Fruit fly (Drosophila melanogaster) whole organism, embryonic: ENCODE measurements around the gene Cdc7.

Experiments
- Abd-B ChIP-seq: fragments of 200-800 bp; sonication (Bioruptor generic); optimal IDR thresholded peaks from 2 replicates; lab custom pipeline; 2018; ENCODE audit warnings: missing biosample characterization, mild to moderate bottlenecking, missing genetic modification characterization, moderate library complexity
- Antp ChIP-seq: fragments of 200-800 bp; sonication (Bioruptor generic); optimal IDR thresholded peaks from 3 replicates; lab custom pipeline; 2016; ENCODE audit warnings: missing biosample characterization, missing genetic modification characterization
- Asciz ChIP-seq: fragments of 200-800 bp; sonication (Bioruptor generic); optimal IDR thresholded peaks from 2 replicates; lab custom pipeline; 2017; ENCODE audit warnings: missing biosample characterization, mild to moderate bottlenecking, missing genetic modification characterization, missing genetic modification reagents
- Awh ChIP-seq: fragments of 200-800 bp; sonication (Bioruptor generic); IDR thresholded peaks from 2 replicates; pipeline ENCODE4, ENCODE4 v1.3.6; 2022; ENCODE audit warnings: missing biosample characterization, missing genetic modification characterization
- CG11398 ChIP-seq: fragments of 200-800 bp; sonication (Bioruptor generic); optimal IDR thresholded peaks from 2 replicates; lab custom pipeline; 2016; ENCODE audit warnings: missing biosample characterization, missing genetic modification characterization
- CG11504 ChIP-seq: fragments of 200-800 bp; sonication (Bioruptor generic); optimal IDR thresholded peaks from 3 replicates; lab custom pipeline; 2019; ENCODE audit warnings: missing biosample characterization, mild to moderate bottlenecking, missing genetic modification characterization, moderate library complexity
- CG11560 ChIP-seq: fragments of 200-800 bp; sonication (Bioruptor generic); IDR thresholded peaks from 3 replicates; pipeline ENCODE4 v1.3.6; 2022; ENCODE audit warnings: missing biosample characterization, missing genetic modification characterization
- CG13123 ChIP-seq: fragments of 200-800 bp; sonication (Bioruptor generic); optimal IDR thresholded peaks from 2 replicates; lab custom pipeline; 2016; ENCODE audit warnings: missing biosample characterization, missing genetic modification characterization
- CG13894 ChIP-seq: fragments of 200-800 bp; sonication (Bioruptor generic); optimal IDR thresholded peaks from 3 replicates; lab custom pipeline; 2018; ENCODE audit warnings: missing biosample characterization, mild to moderate bottlenecking, missing genetic modification characterization, moderate library complexity
- CG17568 ChIP-seq: fragments of 200-800 bp; sonication (Bioruptor generic); optimal IDR thresholded peaks from 2 replicates; lab custom pipeline; 2018; ENCODE audit warnings: missing biosample characterization, mild to moderate bottlenecking, missing genetic modification characterization, moderate library complexity
- CG17829 ChIP-seq: fragments of 200-800 bp; optimal IDR thresholded peaks from 2 replicates; lab custom pipeline; 2019; ENCODE audit warnings: missing biosample characterization, mild to moderate bottlenecking, missing genetic modification characterization, moderate library complexity
- CG18011 ChIP-seq: fragments of 200-800 bp; sonication (Bioruptor generic); optimal IDR thresholded peaks from 2 replicates; lab custom pipeline; 2017; ENCODE audit warnings: missing biosample characterization, missing genetic modification characterization, mild to moderate bottlenecking, moderate library complexity, missing genotype
- CG2129 ChIP-seq: fragments of 200-800 bp; sonication (Bioruptor generic); IDR thresholded peaks from 2 replicates; pipeline ENCODE4 v1.3.6; 2022; ENCODE audit warnings: missing biosample characterization, missing genetic modification characterization; ENCODE audit not compliant: partially characterized antibody
- CG2712 ChIP-seq: fragments of 200-800 bp; optimal IDR thresholded peaks from 3 replicates; lab custom pipeline; 2019; ENCODE audit warnings: missing biosample characterization, mild to moderate bottlenecking, missing genetic modification characterization, moderate library complexity
- CG30403 ChIP-seq: fragments of 200-800 bp; sonication (Bioruptor generic); optimal IDR thresholded peaks from 3 replicates; lab custom pipeline; 2016; ENCODE audit warnings: missing biosample characterization, missing genetic modification characterization
- CG3995 ChIP-seq: fragments of 200-800 bp; sonication (Bioruptor generic); optimal IDR thresholded peaks from 3 replicates; lab custom pipeline; 2016; ENCODE audit warnings: missing biosample characterization, missing genetic modification characterization
- CG4328 ChIP-seq: fragments of 200-800 bp; sonication (Bioruptor generic); optimal IDR thresholded peaks from 3 replicates; lab custom pipeline; 2017; ENCODE audit warnings: missing biosample characterization, missing genetic modification reagents, missing genetic modification characterization
- CG4707 ChIP-seq: fragments of 200-800 bp; sonication (Bioruptor generic); optimal IDR thresholded peaks from 2 replicates; lab custom pipeline; 2018; ENCODE audit warnings: missing biosample characterization, mild to moderate bottlenecking, missing genetic modification characterization, moderate library complexity
- CG4854 ChIP-seq: fragments of 200-800 bp; sonication (Bioruptor generic); optimal IDR thresholded peaks from 2 replicates; lab custom pipeline; 2016; ENCODE audit warnings: missing biosample characterization, missing genetic modification characterization, inconsistent platforms
- CG7556 ChIP-seq: fragments of 200-800 bp; sonication (Bioruptor generic); optimal IDR thresholded peaks from 2 replicates; lab custom pipeline; 2017; ENCODE audit warnings: missing biosample characterization, mild to moderate bottlenecking, missing genetic modification characterization
- CG7839 ChIP-seq: fragments of 200-800 bp; sonication (Bioruptor generic); optimal IDR thresholded peaks from 3 replicates; lab custom pipeline; 2018; ENCODE audit warnings: missing biosample characterization, mild to moderate bottlenecking, missing genetic modification characterization, moderate library complexity
- CG7928 ChIP-seq: fragments of 200-800 bp; sonication (Bioruptor generic); optimal IDR thresholded peaks from 2 replicates; lab custom pipeline; 2017; ENCODE audit warnings: missing biosample characterization, mild to moderate bottlenecking, missing genetic modification characterization
- CG8478 ChIP-seq: fragments of >200 bp; optimal IDR thresholded peaks from 2 replicates; lab custom pipeline; 2018
- CG9215 ChIP-seq: fragments of 200-800 bp; sonication (Bioruptor generic); IDR thresholded peaks from 2 replicates; pipeline ENCODE4 v1.3.6; 2022; ENCODE audit warnings: missing biosample characterization, missing genetic modification characterization
- CG9797 ChIP-seq: fragments of 200-800 bp; sonication (Bioruptor generic); optimal IDR thresholded peaks from 3 replicates; lab custom pipeline; 2018; ENCODE audit warnings: missing biosample characterization, mild to moderate bottlenecking, missing genetic modification characterization
- E2f2 ChIP-seq: fragments of 200-800 bp; sonication (Bioruptor generic); IDR thresholded peaks from 2 replicates; pipeline ENCODE4 v1.3.6; 2022; ENCODE audit warnings: missing biosample characterization, missing genetic modification characterization
- ERR ChIP-seq: fragments of 200-800 bp; sonication (Bioruptor generic); optimal IDR thresholded peaks from 2 replicates; lab custom pipeline; 2016; ENCODE audit warnings: missing biosample characterization, missing genetic modification characterization
- Eip74EF ChIP-seq, 2 experiments: fragments of 200-800 bp in 1 of 2; fragments of >200 bp in 1 of 2; sonication (Bioruptor generic) in 1 of 2; optimal IDR thresholded peaks; 2 replicates each; lab custom pipeline; 2017 to 2019; ENCODE audit warnings: missing biosample characterization in 2 of 2, missing genetic modification characterization in 2 of 2, mild to moderate bottlenecking in 1 of 2, moderate library complexity in 1 of 2
- H2.0 ChIP-seq: fragments of 200-800 bp; sonication (Bioruptor generic); IDR thresholded peaks from 2 replicates; pipeline ENCODE4 v1.3.6; 2022; ENCODE audit warnings: missing biosample characterization, missing genetic modification characterization
- HLH54F ChIP-seq: fragments of 200-800 bp; sonication (Bioruptor generic); optimal IDR thresholded peaks from 3 replicates; lab custom pipeline; 2016; ENCODE audit warnings: missing biosample characterization, missing genetic modification characterization
- Hmr ChIP-seq: fragments of 200-800 bp; sonication (Bioruptor generic); optimal IDR thresholded peaks from 3 replicates; lab custom pipeline; 2017; ENCODE audit warnings: mild to moderate bottlenecking, missing biosample characterization, missing genetic modification reagents, missing genetic modification characterization
- MTF-1 ChIP-seq: fragments of 200-800 bp; sonication (Bioruptor generic); optimal IDR thresholded peaks from 2 replicates; lab custom pipeline; 2018; ENCODE audit warnings: missing biosample characterization, mild to moderate bottlenecking, missing genetic modification characterization, borderline replicate concordance
- Meics ChIP-seq: fragments of 200-800 bp; sonication (Bioruptor generic); optimal IDR thresholded peaks from 2 replicates; lab custom pipeline; 2017; ENCODE audit warnings: missing biosample characterization, mild to moderate bottlenecking, missing genetic modification characterization
- NC2α ChIP-seq: fragments of 200-800 bp; sonication (Bioruptor generic); optimal IDR thresholded peaks from 2 replicates; lab custom pipeline; 2016; ENCODE audit warnings: missing biosample characterization, missing genetic modification characterization
- Sry-δ ChIP-seq: fragments of 200-800 bp; sonication (Bioruptor generic); optimal IDR thresholded peaks from 2 replicates; lab custom pipeline; 2016; ENCODE audit warnings: missing biosample characterization, missing genetic modification characterization
- Ssrp ChIP-seq: fragments of 200-800 bp; sonication (Bioruptor generic); optimal IDR thresholded peaks from 2 replicates; lab custom pipeline; 2018; ENCODE audit warnings: missing biosample characterization, mild to moderate bottlenecking, missing genetic modification characterization, moderate library complexity
- YL-1 ChIP-seq: fragments of 200-800 bp; sonication (Bioruptor generic); optimal IDR thresholded peaks from 3 replicates; lab custom pipeline; 2017; ENCODE audit warnings: missing biosample characterization, mild to moderate bottlenecking, missing genetic modification characterization
- bowl ChIP-seq: fragments of 200-800 bp; sonication (Bioruptor generic); IDR thresholded peaks from 2 replicates; pipeline ENCODE4 v1.3.6; 2022; ENCODE audit warnings: missing biosample characterization, missing genetic modification characterization
- cad ChIP-seq: fragments of >200 bp; optimal IDR thresholded peaks from 2 replicates; lab custom pipeline; 2017; ENCODE audit warnings: missing biosample characterization, missing genetic modification characterization
- cwo ChIP-seq: fragments of 200-800 bp; sonication (Bioruptor generic); optimal IDR thresholded peaks from 3 replicates; lab custom pipeline; 2017; ENCODE audit warnings: missing biosample characterization, missing genetic modification characterization, mild to moderate bottlenecking, moderate library complexity, missing genetic modification reagents
- danr ChIP-seq: fragments of 200-800 bp; sonication (Bioruptor generic); IDR thresholded peaks from 2 replicates; pipeline ENCODE4 v1.3.6; 2022; ENCODE audit warnings: missing biosample characterization, missing genetic modification characterization
- dmrt11E ChIP-seq: fragments of 200-800 bp; sonication (Bioruptor generic); optimal IDR thresholded peaks from 3 replicates; lab custom pipeline; 2018; ENCODE audit warnings: missing biosample characterization, mild to moderate bottlenecking, missing genetic modification characterization, moderate library complexity
- h ChIP-seq: fragments of >200 bp; optimal IDR thresholded peaks from 2 replicates; lab custom pipeline; 2017
- hb ChIP-seq: fragments of 200-800 bp; sonication (Bioruptor generic); IDR thresholded peaks from 3 replicates; pipeline ENCODE4 v1.3.6; 2022; ENCODE audit warnings: missing biosample characterization, missing genetic modification characterization; ENCODE audit not compliant: partially characterized antibody
- insv ChIP-seq, 2 experiments: fragments of 200-800 bp; sonication (Bioruptor generic); optimal IDR thresholded peaks; 3 replicates each; lab custom pipeline; 2016 to 2018; ENCODE audit warnings: missing biosample characterization in 2 of 2, missing genetic modification characterization in 2 of 2
- lov ChIP-seq, 2 experiments: fragments of 200-800 bp in 1 of 2; fragments of >200 bp in 1 of 2; sonication (Bioruptor generic) in 1 of 2; IDR thresholded peaks in 1 of 2; optimal IDR thresholded peaks in 1 of 2; 2 replicates in 1 of 2; 3 replicates in 1 of 2; pipeline versions ENCODE4 v1.3.6 to Lab custom; 2017 to 2022; ENCODE audit warnings: missing biosample characterization in 1 of 2, missing genetic modification characterization in 1 of 2
- pzg ChIP-seq: fragments of 200-800 bp; sonication (Bioruptor generic); optimal IDR thresholded peaks from 3 replicates; lab custom pipeline; 2018; ENCODE audit warnings: missing biosample characterization, mild to moderate bottlenecking, missing genetic modification characterization, moderate library complexity
- scrt ChIP-seq: fragments of 200-800 bp; sonication (Bioruptor generic); optimal IDR thresholded peaks from 2 replicates; lab custom pipeline; 2018; ENCODE audit warnings: missing biosample characterization, mild to moderate bottlenecking, missing genetic modification characterization, moderate library complexity
- sens-2 ChIP-seq: fragments of 200-800 bp; sonication (Bioruptor generic); IDR thresholded peaks from 2 replicates; pipeline ENCODE4 v1.3.6; 2022; ENCODE audit warnings: missing biosample characterization, missing genetic modification characterization
- tup ChIP-seq: fragments of 200-800 bp; sonication (Bioruptor generic); optimal IDR thresholded peaks from 2 replicates; lab custom pipeline; 2016; ENCODE audit warnings: missing biosample characterization, mild to moderate bottlenecking, missing genetic modification characterization, moderate library complexity

Cdc7 gene

DNA sequence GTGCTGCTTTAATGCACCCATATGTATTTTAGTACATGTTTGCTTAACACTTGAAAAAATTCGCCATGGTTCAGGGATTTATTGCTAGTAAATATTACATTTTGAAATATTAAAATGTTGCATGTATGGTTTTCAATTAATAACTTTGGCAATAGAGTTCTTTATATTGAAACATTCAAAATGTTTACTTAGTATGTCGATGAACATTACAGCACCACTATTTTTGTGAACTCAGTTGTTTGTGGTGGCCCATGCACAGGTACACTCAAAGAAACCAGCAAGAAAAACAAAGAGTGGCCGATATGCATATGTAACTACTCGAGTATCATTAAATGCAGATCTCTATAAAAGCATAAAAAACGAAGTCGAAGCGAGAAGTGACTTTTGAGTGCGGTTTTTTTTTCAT is 47.7 kb downstream of the Cdc7 start:
- TF ChIP-seq CG30403 (GFP tag; lab: Kevin White, UChicago) (peak; percentile 68), h (no peak), CG11504 (tag; lab: Kevin White, UChicago) (peak; percentile 86), lov (optimal IDR thresholded peaks at IDR 0.05; lab: Kevin White, UChicago) (no peak), lov (GFP tag; IDR thresholded peaks at IDR 0.05; lab: Robert Waterston, UW) (0 out of 3 replicates have a peak, but pooled peaks have one; percentile 15), CG7928 (no peak), HLH54F (GFP tag; lab: Kevin White, UChicago) (no peak), CG7556 (GFP tag; lab: Kevin White, UChicago) (peak; percentile 59), bowl (GFP tag; lab: Robert Waterston, UW) (peak; percentile 29; the same call in 1 of the 2 replicates), Asciz (GFP tag; lab: Kevin White, UChicago) (peak; percentile 77), CG7839 (tag; lab: Kevin White, UChicago) (peak; percentile 79), H2.0 (peak; percentile 41; the same call in 1 of the 2 replicates), CG2712 (tag; lab: Kevin White, UChicago) (peak; percentile 80), CG13123 (GFP tag; lab: Kevin White, UChicago) (peak; percentile 7), CG4328 (GFP tag; lab: Kevin White, UChicago) (peak; percentile 36), CG4854 (GFP tag; lab: Kevin White, UChicago) (peak; percentile 11), CG18011 (GFP tag; lab: Kevin White, UChicago) (no peak), Antp (GFP tag; lab: Kevin White, UChicago) (peak; percentile 27), tup (GFP tag; lab: Kevin White, UChicago) (no peak), CG17568 (GFP tag; lab: Kevin White, UChicago) (no peak), Sry-δ (GFP tag; lab: Kevin White, UChicago) (no peak), Awh (GFP tag; lab: Robert Waterston, UW) (peak; percentile 65), CG9797 (GFP tag; lab: Kevin White, UChicago) (no peak), MTF-1 (GFP tag; lab: Kevin White, UChicago) (peak; percentile 29), scrt (GFP tag; lab: Kevin White, UChicago) (no peak), E2f2 (GFP tag; lab: Robert Waterston, UW) (peak; percentile 45; the same call in 1 of the 2 replicates), insv (GFP tag; optimal IDR thresholded peaks at IDR 0.05; lab: Kevin White, UChicago) (no peak), danr (GFP tag; lab: Robert Waterston, UW) (peak; percentile 18; the same call in 1 of the 2 replicates), Eip74EF (GFP tag; optimal IDR thresholded peaks at IDR 0.05; lab: Kevin White, UChicago) (peak in 1 of 2 experiments; percentile 64), Abd-B (GFP tag; lab: Kevin White, UChicago) (peak; percentile 61), Meics (GFP tag; lab: Kevin White, UChicago) (peak; percentile 49), CG17829 (tag; lab: Kevin White, UChicago) (peak; percentile 69), Ssrp (tag; lab: Kevin White, UChicago) (peak; percentile 72), CG9215 (GFP tag; lab: Robert Waterston, UW) (no peak), pzg (GFP tag; lab: Kevin White, UChicago) (no peak), ERR (GFP tag; lab: Kevin White, UChicago) (no peak), CG3995 (no peak), dmrt11E (tag; lab: Kevin White, UChicago) (peak; percentile 76), sens-2 (GFP tag; lab: Robert Waterston, UW) (peak; percentile 39; the same call in 1 of the 2 replicates), NC2α (GFP tag; lab: Kevin White, UChicago) (no peak), hb (no peak), CG11398 (GFP tag; lab: Kevin White, UChicago) (no peak), cwo (GFP tag; lab: Kevin White, UChicago) (peak; percentile 26), CG13894 (tag; lab: Kevin White, UChicago) (no peak), Hmr (peak; percentile 16), cad (GFP tag; lab: Kevin White, UChicago) (no peak), CG2129 (no peak), YL-1 (GFP tag; lab: Kevin White, UChicago) (no peak), CG4707 (GFP tag; lab: Kevin White, UChicago) (peak; percentile 52), CG11560 (tag; lab: Robert Waterston, UW) (0 out of 3 replicates have a peak, but pooled peaks have one; percentile 16), CG8478 (lab: Kevin White, UChicago) (no peak)
